Worm (Caenorhabditis elegans) whole organism, L2 larva: ENCODE data around the gene F42A6.2.

Source experiments
- R02D3.7 ChIP-seq: fragments of 150-350 bp; optimal IDR thresholded peaks from 2 replicates; lab custom pipeline; 2014; ENCODE audit warnings: missing biosample characterization, missing genetic modification characterization
- ceh-16 ChIP-seq: fragments of 150-350 bp; optimal IDR thresholded peaks from 2 replicates; lab custom pipeline; 2014; ENCODE audit warnings: missing biosample characterization, missing genetic modification characterization
- egl-27 ChIP-seq: sonication (generic microtip); optimal IDR thresholded peaks from 3 replicates; lab custom pipeline; 2017; ENCODE audit warnings: missing biosample characterization, missing genetic modification reagents, missing genetic modification characterization
- fos-1 ChIP-seq: fragments of 150-350 bp; optimal IDR thresholded peaks from 2 replicates; lab custom pipeline; 2014; ENCODE audit warnings: missing biosample characterization, missing genetic modification characterization
- lin-39 ChIP-seq: fragments of 150-350 bp; optimal IDR thresholded peaks from 2 replicates; lab custom pipeline; 2014; ENCODE audit warnings: missing biosample characterization, missing genetic modification reagents, missing genetic modification characterization
- mab-5 ChIP-seq: fragments of 150-350 bp; optimal IDR thresholded peaks from 2 replicates; lab custom pipeline; 2014; ENCODE audit warnings: missing biosample characterization, missing genetic modification characterization
- mdl-1 ChIP-seq, 2 experiments: fragments of 150-350 bp in 1 of 2; sonication (generic microtip) in 1 of 2; optimal IDR thresholded peaks; 2 replicates each; lab custom pipeline; 2017; ENCODE audit warnings: missing biosample characterization in 2 of 2, missing genetic modification characterization in 2 of 2
- nhr-11 ChIP-seq: fragments of 150-350 bp; optimal IDR thresholded peaks from 2 replicates; lab custom pipeline; 2014; ENCODE audit warnings: missing biosample characterization, missing genetic modification characterization
- nhr-23 ChIP-seq: fragments of 150-350 bp; optimal IDR thresholded peaks from 2 replicates; lab custom pipeline; 2014; ENCODE audit warnings: missing biosample characterization, missing genetic modification reagents, missing genetic modification characterization
- nhr-237 ChIP-seq: fragments of 150-350 bp; optimal IDR thresholded peaks from 2 replicates; lab custom pipeline; 2014; ENCODE audit warnings: missing biosample characterization, missing genetic modification characterization
- nhr-25 ChIP-seq: fragments of 150-350 bp; sonication (generic microtip); optimal IDR thresholded peaks from 3 replicates; lab custom pipeline; 2014; ENCODE audit warnings: missing biosample characterization, missing genetic modification characterization
- nhr-77 ChIP-seq: fragments of 150-350 bp; optimal IDR thresholded peaks from 2 replicates; lab custom pipeline; 2014; ENCODE audit warnings: missing biosample characterization, missing genetic modification characterization
- unc-62 ChIP-seq: fragments of 150-350 bp; optimal IDR thresholded peaks from 2 replicates; lab custom pipeline; 2014; ENCODE audit warnings: missing biosample characterization, missing genetic modification reagents, missing genetic modification characterization
- ztf-11 ChIP-seq: sonication (generic microtip); optimal IDR thresholded peaks from 2 replicates; lab custom pipeline; 2017; ENCODE audit warnings: missing biosample characterization, missing genetic modification characterization

DNA sequence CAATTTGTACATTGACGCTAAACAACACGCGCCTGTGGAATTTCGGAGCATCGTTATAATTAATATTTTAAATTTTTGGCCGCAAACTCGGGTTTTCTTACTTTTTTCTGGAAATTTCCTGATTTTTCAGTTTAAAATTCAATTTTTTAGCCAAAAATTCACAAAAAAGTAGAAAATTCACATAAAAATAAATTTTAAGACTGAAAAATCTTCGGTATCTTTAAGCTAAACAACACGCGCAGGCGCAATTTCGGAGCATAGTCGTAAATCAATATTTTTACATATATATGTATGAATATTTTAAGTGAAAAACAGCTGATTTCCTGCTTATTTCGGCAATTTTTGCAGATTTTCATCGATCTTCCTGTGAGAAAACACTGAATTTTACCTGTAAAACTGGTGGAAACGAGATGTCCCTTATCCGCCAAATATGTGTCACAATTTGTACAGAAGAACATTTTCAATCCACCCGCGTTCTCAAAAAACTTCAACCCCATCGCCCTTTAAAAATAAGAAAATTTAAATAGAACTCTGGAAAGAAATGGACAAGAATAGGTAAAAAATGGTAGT is 41.2 kb downstream of the F42A6.2 start, which contains the start of gene B0546.3:
- TF ChIP-seq mab-5 (tag; lab: Kevin White, UChicago) = no peak
- no peak for TF ChIP-seq unc-62 (GFP tag; lab: Kevin White, UChicago)
- no peak for TF ChIP-seq nhr-25 (tag; lab: Kevin White, UChicago)
- no peak for TF ChIP-seq nhr-23 (tag; lab: Kevin White, UChicago)
- no peak for TF ChIP-seq ceh-16
- TF ChIP-seq nhr-11 (tag; lab: Kevin White, UChicago) = no peak
- no peak for TF ChIP-seq nhr-237 (tag; lab: Kevin White, UChicago)
- no peak for TF ChIP-seq mdl-1 (tag; optimal IDR thresholded peaks at IDR 0.05; lab: Kevin White, UChicago)
- no peak for TF ChIP-seq fos-1 (tag; lab: Kevin White, UChicago)
- TF ChIP-seq lin-39 (tag; lab: Kevin White, UChicago) = no peak
- TF ChIP-seq nhr-77 (tag; lab: Kevin White, UChicago) = no peak
- no peak for TF ChIP-seq ztf-11 (tag; lab: Kevin White, UChicago)
- no peak for TF ChIP-seq egl-27 (tag; lab: Kevin White, UChicago)
- no peak for TF ChIP-seq R02D3.7
